Worm (Caenorhabditis elegans) whole organism, late embryonic: Measurements from ENCODE around the gene emc-2.

Experiments
- C38D4.7 ChIP-seq: fragments of 200-800 bp; sonication (Bioruptor generic); optimal IDR thresholded peaks from 2 replicates; lab custom pipeline; 2018; ENCODE audit warnings: mild to moderate bottlenecking, missing genetic modification characterization, moderate library complexity, missing compliant biosample characterization
- F13H6.1 ChIP-seq: sonication (generic microtip); optimal IDR thresholded peaks from 2 replicates; lab custom pipeline; 2016; ENCODE audit warnings: missing genetic modification characterization, missing compliant biosample characterization
- T23F11.4 ChIP-seq: fragments of 200-800 bp; sonication (Bioruptor generic); optimal IDR thresholded peaks from 2 replicates; lab custom pipeline; 2018; ENCODE audit warnings: mild to moderate bottlenecking, missing genetic modification characterization, missing compliant biosample characterization
- ahr-1 ChIP-seq: sonication (generic microtip); optimal IDR thresholded peaks from 2 replicates; lab custom pipeline; 2016; ENCODE audit warnings: missing genetic modification characterization, missing compliant biosample characterization
- ama-1 ChIP-seq: fragments of 150-350 bp; optimal IDR thresholded peaks from 2 replicates; lab custom pipeline; 2014
- ceh-18 ChIP-seq: sonication (generic microtip); optimal IDR thresholded peaks from 2 replicates; lab custom pipeline; 2016; ENCODE audit warnings: missing genetic modification characterization, missing compliant biosample characterization
- ceh-24 ChIP-seq: sonication (generic microtip); optimal IDR thresholded peaks from 2 replicates; lab custom pipeline; 2016; ENCODE audit warnings: mild to moderate bottlenecking, missing genetic modification characterization, missing compliant biosample characterization
- ceh-30 ChIP-seq: fragments of 150-350 bp; optimal IDR thresholded peaks from 2 replicates; lab custom pipeline; 2014; ENCODE audit warnings: missing biosample characterization, missing genetic modification characterization
- ceh-31 ChIP-seq: sonication (generic microtip); optimal IDR thresholded peaks from 2 replicates; lab custom pipeline; 2016; ENCODE audit warnings: missing genetic modification characterization, missing compliant biosample characterization
- ceh-34 ChIP-seq: sonication (generic microtip); optimal IDR thresholded peaks from 2 replicates; lab custom pipeline; 2016; ENCODE audit warnings: mild to moderate bottlenecking, missing genetic modification characterization, missing compliant biosample characterization
- ceh-45 ChIP-seq: fragments of 200-800 bp; sonication (Bioruptor generic); IDR thresholded peaks from 2 replicates; pipeline ENCODE4 v1.3.6; 2022; ENCODE audit warnings: missing genetic modification reagents, missing genetic modification characterization, missing compliant biosample characterization
- ceh-48 ChIP-seq: sonication (generic microtip); optimal IDR thresholded peaks from 2 replicates; lab custom pipeline; 2016; ENCODE audit warnings: missing genetic modification characterization, inconsistent platforms, missing compliant biosample characterization
- ceh-6 ChIP-seq: fragments of 200-800 bp; sonication (Bioruptor generic); optimal IDR thresholded peaks from 2 replicates; lab custom pipeline; 2018; ENCODE audit warnings: mild to moderate bottlenecking, missing genetic modification characterization, missing compliant biosample characterization
- ceh-9 ChIP-seq: sonication (generic microtip); optimal IDR thresholded peaks from 2 replicates; lab custom pipeline; 2016; ENCODE audit warnings: mild to moderate bottlenecking, missing genetic modification characterization, inconsistent platforms, missing compliant biosample characterization
- elt-2 ChIP-seq: sonication (generic microtip); optimal IDR thresholded peaks from 2 replicates; lab custom pipeline; 2016; ENCODE audit warnings: missing genetic modification reagents, missing genetic modification characterization, missing compliant biosample characterization
- elt-4 ChIP-seq: sonication (generic microtip); optimal IDR thresholded peaks from 2 replicates; lab custom pipeline; 2016; ENCODE audit warnings: missing genetic modification characterization, missing compliant biosample characterization
- eyg-1 ChIP-seq: sonication (generic microtip); optimal IDR thresholded peaks from 2 replicates; lab custom pipeline; 2016; ENCODE audit warnings: missing genotype, missing genetic modification characterization, missing compliant biosample characterization
- fkh-10 ChIP-seq: fragments of 150-350 bp; optimal IDR thresholded peaks from 2 replicates; lab custom pipeline; 2014; ENCODE audit warnings: missing biosample characterization, missing genetic modification reagents, missing genetic modification characterization
- hlh-13 ChIP-seq: fragments of 200-800 bp; sonication (Bioruptor generic); optimal IDR thresholded peaks from 2 replicates; lab custom pipeline; 2018; ENCODE audit warnings: mild to moderate bottlenecking, missing genetic modification characterization, missing compliant biosample characterization
- hlh-15 ChIP-seq: sonication (generic microtip); optimal IDR thresholded peaks from 2 replicates; lab custom pipeline; 2016; ENCODE audit warnings: missing genetic modification characterization, missing compliant biosample characterization
- lim-6 ChIP-seq: sonication (generic microtip); optimal IDR thresholded peaks from 2 replicates; lab custom pipeline; 2016; ENCODE audit warnings: missing genetic modification characterization, missing compliant biosample characterization
- lin-11 ChIP-seq: fragments of 200-800 bp; sonication (Bioruptor generic); optimal IDR thresholded peaks from 2 replicates; lab custom pipeline; 2018; ENCODE audit warnings: mild to moderate bottlenecking, missing genetic modification characterization, missing compliant biosample characterization
- nhr-232 ChIP-seq: sonication (generic microtip); optimal IDR thresholded peaks from 2 replicates; lab custom pipeline; 2016; ENCODE audit warnings: missing genetic modification characterization, missing compliant biosample characterization
- pag-3 ChIP-seq: sonication (generic microtip); optimal IDR thresholded peaks from 2 replicates; lab custom pipeline; 2016; ENCODE audit warnings: missing compliant biosample characterization, missing genetic modification characterization, borderline replicate concordance
- pat-9 ChIP-seq: fragments of 200-800 bp; sonication (Bioruptor generic); optimal IDR thresholded peaks from 2 replicates; lab custom pipeline; 2018; ENCODE audit warnings: mild to moderate bottlenecking, missing genetic modification characterization, moderate library complexity, missing compliant biosample characterization
- pax-1 ChIP-seq: fragments of 150-350 bp; optimal IDR thresholded peaks from 2 replicates; lab custom pipeline; 2014; ENCODE audit warnings: missing biosample characterization, missing genetic modification characterization
- pha-2 ChIP-seq: sonication (generic microtip); optimal IDR thresholded peaks from 2 replicates; lab custom pipeline; 2017; ENCODE audit warnings: mild to moderate bottlenecking, missing genetic modification characterization, missing compliant biosample characterization
- pha-4 ChIP-seq: fragments of 150-350 bp; optimal IDR thresholded peaks from 2 replicates; lab custom pipeline; 2018; ENCODE audit warnings: missing biosample characterization, missing genetic modification reagents, missing genetic modification characterization
- ref-2 ChIP-seq: sonication (generic microtip); optimal IDR thresholded peaks from 2 replicates; lab custom pipeline; 2016; ENCODE audit warnings: missing genetic modification characterization, missing compliant biosample characterization
- rnt-1 ChIP-seq: sonication (generic microtip); optimal IDR thresholded peaks from 2 replicates; lab custom pipeline; 2016; ENCODE audit warnings: missing genetic modification characterization, missing compliant biosample characterization
- tbx-2 ChIP-seq: sonication (generic microtip); optimal IDR thresholded peaks from 2 replicates; lab custom pipeline; 2016; ENCODE audit warnings: missing genetic modification characterization, missing compliant biosample characterization
- tbx-7 ChIP-seq: sonication (generic microtip); optimal IDR thresholded peaks from 2 replicates; lab custom pipeline; 2016; ENCODE audit warnings: missing genotype, missing genetic modification characterization, missing compliant biosample characterization
- ttx-3 ChIP-seq: sonication (generic microtip); optimal IDR thresholded peaks from 2 replicates; lab custom pipeline; 2016; ENCODE audit warnings: missing genetic modification reagents, missing genetic modification characterization, missing compliant biosample characterization
- unc-3 ChIP-seq, 2 experiments: fragments of 200-800 bp in 1 of 2; sonication (Bioruptor generic) in 1 of 2; sonication (generic microtip) in 1 of 2; conservative IDR thresholded peaks in 1 of 2; optimal IDR thresholded peaks in 1 of 2; 2 replicates each; pipeline versions ENCODE4 v1.3.6 to Lab custom; 2016 to 2022; ENCODE audit warnings: missing compliant biosample characterization in 2 of 2, missing genetic modification characterization in 2 of 2, missing genetic modification reagents in 1 of 2
- unc-42 ChIP-seq: sonication (generic microtip); optimal IDR thresholded peaks from 2 replicates; lab custom pipeline; 2016; ENCODE audit warnings: missing genotype, missing genetic modification characterization, missing compliant biosample characterization
- unc-55 ChIP-seq: sonication (generic microtip); optimal IDR thresholded peaks from 2 replicates; lab custom pipeline; 2017; ENCODE audit warnings: missing biosample characterization, missing genetic modification reagents, missing genetic modification characterization

emc-2 gene

DNA sequence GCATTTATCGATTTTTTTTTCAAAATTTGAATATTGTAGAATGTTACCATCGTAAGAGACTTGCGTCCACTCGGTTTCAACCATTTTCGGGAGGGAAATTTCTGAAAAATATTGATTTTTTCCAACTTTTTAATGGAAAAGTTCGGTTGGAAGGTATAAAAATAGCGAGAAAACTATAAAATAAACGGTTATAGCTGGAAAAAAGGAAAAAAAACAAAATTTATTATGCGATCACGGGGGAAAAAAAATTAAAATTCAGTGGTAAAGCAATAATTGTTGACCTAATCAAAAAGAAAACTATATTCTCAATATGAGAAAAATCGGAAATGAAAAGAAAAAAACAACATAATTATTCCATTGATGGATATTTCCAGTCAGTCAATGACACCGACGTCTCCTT, at the start of gene emc-2:
emc-2 (minus strand) TSS at position 101 of the 400 bp plus-strand sequence.
- TF ChIP-seq ceh-6 (GFP tag; lab: Kevin White, UChicago) (no peak), ceh-30 (tag; lab: Kevin White, UChicago) (no peak), hlh-13 (no peak), ceh-24 (tag; lab: Kevin White, UChicago) (no peak), unc-42 (tag; lab: Kevin White, UChicago) (no peak), C38D4.7 (GFP tag; lab: Kevin White, UChicago) (no peak), lin-11 (tag; lab: Kevin White, UChicago) (no peak), tbx-2 (tag; lab: Kevin White, UChicago) (no peak), F13H6.1 (no peak), ceh-31 (tag; lab: Kevin White, UChicago) (no peak), ref-2 (tag; lab: Kevin White, UChicago) (no peak), lim-6 (tag; lab: Kevin White, UChicago) (no peak), fkh-10 (GFP tag; lab: Kevin White, UChicago) (no peak), ahr-1 (tag; lab: Kevin White, UChicago) (no peak)

ce11 chrII:1355480-1355879, 49.5 kb upstream of the emc-2 start, which contains the start of gene C13A10.1:
Gene C13A10.1, minus strand, starts transcription at chrII:1355649.
- no peak for TF ChIP-seq hlh-15 (tag; lab: Kevin White, UChicago)
- peak; percentile 39 for TF ChIP-seq elt-2 (tag; lab: Kevin White, UChicago)

ce11 chrII:1344524-1345119, 38.7 kb upstream of the emc-2 start:
- TF ChIP-seq ceh-9 (tag; lab: Kevin White, UChicago) (no peak), ama-1 (lab: Kevin White, UChicago) (no peak), pag-3 (no peak), pha-2 (tag; lab: Kevin White, UChicago) (no peak), unc-3 (GFP tag; conservative IDR thresholded peaks at IDR 0.05; lab: Robert Waterston, UW) (no peak), unc-3 (tag; optimal IDR thresholded peaks at IDR 0.05; lab: Kevin White, UChicago) (no peak), ceh-34 (tag; lab: Kevin White, UChicago) (no peak), pax-1 (tag; lab: Kevin White, UChicago) (no peak), F13H6.1 (no peak), ttx-3 (tag; lab: Kevin White, UChicago) (no peak), elt-4 (tag; lab: Kevin White, UChicago) (no peak), unc-55 (no peak), pat-9 (tag; lab: Kevin White, UChicago) (no peak), pha-4 (no peak), ceh-18 (tag; lab: Kevin White, UChicago) (no peak), ceh-45 (GFP tag; lab: Robert Waterston, UW) (no peak), eyg-1 (tag; lab: Kevin White, UChicago) (no peak)

ce11 chrII:1343748-1344147, 37.8 kb upstream of the emc-2 start:
- TF ChIP-seq rnt-1 (no peak), nhr-232 (no peak), lim-6 (tag; lab: Kevin White, UChicago) (no peak), ceh-31 (tag; lab: Kevin White, UChicago) (no peak), tbx-7 (tag; lab: Kevin White, UChicago) (no peak), pax-1 (tag; lab: Kevin White, UChicago) (no peak), unc-42 (tag; lab: Kevin White, UChicago) (peak; percentile 78), T23F11.4 (no peak), C38D4.7 (GFP tag; lab: Kevin White, UChicago) (no peak), ceh-48 (tag; lab: Kevin White, UChicago) (peak; percentile 43)
- TF ChIP-seq, all 69 proteins: peak for 2
